Fruit fly (Drosophila melanogaster) whole organism, embryonic: ENCODE data around the gene topi.

Source experiments
- Antp ChIP-seq: fragments of 200-800 bp; sonication (Bioruptor generic); optimal IDR thresholded peaks from 3 replicates; lab custom pipeline; 2016; ENCODE audit warnings: missing biosample characterization, missing genetic modification characterization
- Atf3 ChIP-seq: fragments of 200-800 bp; sonication (Bioruptor generic); optimal IDR thresholded peaks from 3 replicates; lab custom pipeline; 2016; ENCODE audit warnings: missing biosample characterization, missing genetic modification characterization
- Bteb2 ChIP-seq: fragments of 200-800 bp; sonication (Bioruptor generic); optimal IDR thresholded peaks from 2 replicates; lab custom pipeline; 2016; ENCODE audit warnings: missing biosample characterization, missing genetic modification characterization
- CG10462 ChIP-seq: fragments of 200-800 bp; sonication (Bioruptor generic); optimal IDR thresholded peaks from 2 replicates; lab custom pipeline; 2016; ENCODE audit warnings: missing biosample characterization, missing genetic modification characterization
- CG12071 ChIP-seq: fragments of 200-800 bp; sonication (Bioruptor generic); optimal IDR thresholded peaks from 3 replicates; lab custom pipeline; 2018; ENCODE audit warnings: missing biosample characterization, mild to moderate bottlenecking, missing genetic modification characterization
- CG12219 ChIP-seq: fragments of 200-800 bp; sonication (Bioruptor generic); optimal IDR thresholded peaks from 3 replicates; lab custom pipeline; 2018; ENCODE audit warnings: missing biosample characterization, mild to moderate bottlenecking, missing genetic modification characterization
- CG12391 ChIP-seq: fragments of 200-800 bp; sonication (Bioruptor generic); optimal IDR thresholded peaks from 3 replicates; lab custom pipeline; 2018; ENCODE audit warnings: missing biosample characterization, mild to moderate bottlenecking, missing genetic modification characterization, moderate library complexity
- CG14050 ChIP-seq: fragments of 200-800 bp; sonication (Bioruptor generic); IDR thresholded peaks from 3 replicates; pipeline ENCODE4 v1.3.6; 2022; ENCODE audit warnings: missing biosample characterization, missing genetic modification characterization
- CG14667 ChIP-seq: fragments of 200-800 bp; sonication (Bioruptor generic); IDR thresholded peaks from 2 replicates; pipeline ENCODE4 v1.3.6; 2022; ENCODE audit warnings: missing biosample characterization, missing genetic modification characterization
- CG15073 ChIP-seq: fragments of 200-800 bp; sonication (Bioruptor generic); optimal IDR thresholded peaks from 2 replicates; lab custom pipeline; 2016; ENCODE audit warnings: missing biosample characterization, missing genetic modification characterization
- CG1529 ChIP-seq: fragments of 200-800 bp; sonication (Bioruptor generic); optimal IDR thresholded peaks from 3 replicates; lab custom pipeline; 2018; ENCODE audit warnings: missing biosample characterization, missing genetic modification characterization
- CG1647 ChIP-seq: fragments of 200-800 bp; sonication (Bioruptor generic); optimal IDR thresholded peaks from 3 replicates; lab custom pipeline; 2016; ENCODE audit warnings: missing biosample characterization, missing genetic modification characterization
- CG30020 ChIP-seq: fragments of 200-800 bp; optimal IDR thresholded peaks from 2 replicates; lab custom pipeline; 2019; ENCODE audit warnings: missing biosample characterization, mild to moderate bottlenecking, missing genetic modification characterization, moderate library complexity
- CG31365 ChIP-seq: fragments of 200-800 bp; sonication (Bioruptor generic); optimal IDR thresholded peaks from 2 replicates; lab custom pipeline; 2018; ENCODE audit warnings: missing biosample characterization, mild to moderate bottlenecking, missing genetic modification characterization
- CG31441 ChIP-seq: fragments of 200-800 bp; sonication (Bioruptor generic); IDR thresholded peaks from 2 replicates; pipeline ENCODE4 v1.3.6; 2022; ENCODE audit warnings: missing biosample characterization, missing genetic modification characterization
- CG4730 ChIP-seq: fragments of 200-800 bp; sonication (Bioruptor generic); IDR thresholded peaks from 2 replicates; pipeline ENCODE4 v1.3.6; 2022; ENCODE audit warnings: missing biosample characterization, missing genetic modification characterization
- CG6683 ChIP-seq: fragments of 200-800 bp; sonication (Bioruptor generic); optimal IDR thresholded peaks from 2 replicates; lab custom pipeline; 2017; ENCODE audit warnings: missing biosample characterization, mild to moderate bottlenecking, missing genetic modification characterization, missing genetic modification reagents
- CG6791 ChIP-seq: fragments of 200-800 bp; sonication (Bioruptor generic); IDR thresholded peaks from 3 replicates; pipeline ENCODE4 v1.3.6; 2022; ENCODE audit warnings: missing biosample characterization, missing genetic modification characterization; ENCODE audit not compliant: partially characterized antibody
- CG7987 ChIP-seq: fragments of 200-800 bp; sonication (Bioruptor generic); optimal IDR thresholded peaks from 2 replicates; lab custom pipeline; 2018; ENCODE audit warnings: missing biosample characterization, mild to moderate bottlenecking, missing genetic modification characterization, moderate library complexity
- CG9817 ChIP-seq: fragments of 200-800 bp; sonication (Bioruptor generic); optimal IDR thresholded peaks from 2 replicates; lab custom pipeline; 2018; ENCODE audit warnings: missing biosample characterization, mild to moderate bottlenecking, missing genetic modification characterization, moderate library complexity
- Dll ChIP-seq: fragments of 200-800 bp; sonication (Bioruptor generic); IDR thresholded peaks from 4 replicates; pipeline ENCODE4 v1.3.6; 2022; ENCODE audit warnings: missing biosample characterization, missing genetic modification characterization; ENCODE audit not compliant: partially characterized antibody
- E2f2 ChIP-seq: fragments of 200-800 bp; sonication (Bioruptor generic); IDR thresholded peaks from 2 replicates; pipeline ENCODE4 v1.3.6; 2022; ENCODE audit warnings: missing biosample characterization, missing genetic modification characterization
- HHEX ChIP-seq: fragments of 200-800 bp; sonication (Bioruptor generic); optimal IDR thresholded peaks from 3 replicates; lab custom pipeline; 2017; ENCODE audit warnings: missing biosample characterization, mild to moderate bottlenecking, missing genetic modification characterization, missing genetic modification reagents
- Hand ChIP-seq: fragments of 200-800 bp; sonication (Bioruptor generic); optimal IDR thresholded peaks from 2 replicates; lab custom pipeline; 2017; ENCODE audit warnings: mild to moderate bottlenecking, missing biosample characterization, missing genetic modification reagents, missing genetic modification characterization
- MBD-R2 ChIP-seq: fragments of 200-800 bp; sonication (Bioruptor generic); IDR thresholded peaks from 2 replicates; pipeline ENCODE4 v1.3.6; 2022; ENCODE audit warnings: missing biosample characterization, missing genetic modification characterization
- MTF-1 ChIP-seq: fragments of 200-800 bp; sonication (Bioruptor generic); optimal IDR thresholded peaks from 2 replicates; lab custom pipeline; 2018; ENCODE audit warnings: missing biosample characterization, mild to moderate bottlenecking, missing genetic modification characterization, borderline replicate concordance
- Med ChIP-seq: fragments of 200-800 bp; sonication (Bioruptor generic); peaks from one replicate; lab custom pipeline; 2016; ENCODE audit warnings: missing biosample characterization, missing genetic modification characterization, mild to moderate bottlenecking, inconsistent platforms, moderate library complexity
- Mrtf ChIP-seq: fragments of 200-800 bp; sonication (Bioruptor generic); IDR thresholded peaks from 3 replicates; pipeline ENCODE4 v1.3.6; 2022; ENCODE audit warnings: missing biosample characterization, missing genetic modification characterization
- NFAT ChIP-seq: fragments of 200-800 bp; sonication (Bioruptor generic); IDR thresholded peaks from 2 replicates; pipeline ENCODE4 v1.3.6; 2022; ENCODE audit warnings: missing biosample characterization, missing genetic modification characterization
- Nf-YA ChIP-seq: fragments of 200-800 bp; sonication (Bioruptor generic); IDR thresholded peaks from 2 replicates; pipeline ENCODE4 v1.3.6; 2022; ENCODE audit warnings: missing biosample characterization, missing genetic modification characterization
- Opbp ChIP-seq: fragments of 200-800 bp; sonication (Bioruptor generic); IDR thresholded peaks from 3 replicates; pipeline ENCODE4 v1.3.6; 2022; ENCODE audit warnings: missing biosample characterization, missing genetic modification characterization; ENCODE audit not compliant: partially characterized antibody
- Scr ChIP-seq: fragments of 200-800 bp; sonication (Bioruptor generic); IDR thresholded peaks from 2 replicates; pipeline ENCODE4 v1.3.6; 2022; ENCODE audit warnings: missing biosample characterization, missing genetic modification characterization; ENCODE audit not compliant: partially characterized antibody
- Sry-β ChIP-seq: fragments of 200-800 bp; sonication (Bioruptor generic); optimal IDR thresholded peaks from 2 replicates; lab custom pipeline; 2018; ENCODE audit warnings: missing biosample characterization, mild to moderate bottlenecking, missing genetic modification characterization, moderate library complexity
- TFAM ChIP-seq: fragments of 200-800 bp; sonication (Bioruptor generic); optimal IDR thresholded peaks from 2 replicates; lab custom pipeline; 2017; ENCODE audit warnings: missing biosample characterization, missing genetic modification characterization, inconsistent platforms
- aop ChIP-seq: fragments of 200-800 bp; sonication (Bioruptor generic); IDR thresholded peaks from 2 replicates; pipeline ENCODE4 v1.3.6; 2022; ENCODE audit warnings: missing biosample characterization, missing genetic modification characterization
- bab2 ChIP-seq: fragments of 200-800 bp; sonication (Bioruptor generic); optimal IDR thresholded peaks from 2 replicates; lab custom pipeline; 2016; ENCODE audit warnings: missing biosample characterization, missing genetic modification characterization
- bbx ChIP-seq: fragments of 200-800 bp; sonication (Bioruptor generic); IDR thresholded peaks from 2 replicates; pipeline ENCODE4 v1.3.6; 2022; ENCODE audit warnings: missing biosample characterization, missing genetic modification characterization; ENCODE audit not compliant: partially characterized antibody
- ci ChIP-seq: fragments of 200-800 bp; sonication (Bioruptor generic); IDR thresholded peaks from 3 replicates; pipeline ENCODE4 v1.3.6; 2022; ENCODE audit warnings: missing biosample characterization, missing genetic modification characterization
- danr ChIP-seq: fragments of 200-800 bp; sonication (Bioruptor generic); IDR thresholded peaks from 2 replicates; pipeline ENCODE4 v1.3.6; 2022; ENCODE audit warnings: missing biosample characterization, missing genetic modification characterization
- dm ChIP-seq: fragments of 200-800 bp; sonication (Bioruptor generic); optimal IDR thresholded peaks from 3 replicates; lab custom pipeline; 2016; ENCODE audit warnings: missing biosample characterization, missing genetic modification characterization
- fd96Cb ChIP-seq: fragments of 200-800 bp; sonication (Bioruptor generic); optimal IDR thresholded peaks from 2 replicates; lab custom pipeline; 2018; ENCODE audit warnings: missing biosample characterization, mild to moderate bottlenecking, missing genetic modification characterization, moderate library complexity
- jumu ChIP-seq: fragments of 200-800 bp; sonication (Bioruptor generic); optimal IDR thresholded peaks from 3 replicates; lab custom pipeline; 2016; ENCODE audit warnings: missing biosample characterization, missing genetic modification characterization
- kni ChIP-seq: fragments of 200-800 bp; sonication (Bioruptor generic); optimal IDR thresholded peaks from 3 replicates; lab custom pipeline; 2017; ENCODE audit warnings: mild to moderate bottlenecking, missing biosample characterization, missing genetic modification reagents, missing genetic modification characterization
- luna ChIP-seq: fragments of 200-800 bp; sonication (Bioruptor generic); optimal IDR thresholded peaks from 2 replicates; lab custom pipeline; 2016; ENCODE audit warnings: missing biosample characterization, missing genetic modification characterization
- nmo ChIP-seq: fragments of 200-800 bp; sonication (Bioruptor generic); optimal IDR thresholded peaks from 2 replicates; lab custom pipeline; 2018; ENCODE audit warnings: missing biosample characterization, mild to moderate bottlenecking, missing genetic modification characterization, moderate library complexity
- pros ChIP-seq: fragments of 200-800 bp; sonication (Bioruptor generic); optimal IDR thresholded peaks from 3 replicates; lab custom pipeline; 2019; ENCODE audit warnings: missing biosample characterization, mild to moderate bottlenecking, missing genetic modification characterization, moderate library complexity
- sc ChIP-seq, 3 experiments: fragments of >200 bp in 2 of 3; fragments of 200-800 bp in 1 of 3; sonication (Bioruptor generic) in 1 of 3; optimal IDR thresholded peaks; 2 replicates in 2 of 3; 3 replicates in 1 of 3; lab custom pipeline; 2017; ENCODE audit warnings: mild to moderate bottlenecking in 1 of 3, missing biosample characterization in 1 of 3, missing genetic modification characterization in 1 of 3, missing genetic modification reagents in 1 of 3
- seq ChIP-seq: fragments of 200-800 bp; sonication (Bioruptor generic); IDR thresholded peaks from 2 replicates; pipeline ENCODE4 v1.3.6; 2022; ENCODE audit warnings: missing biosample characterization, missing genetic modification characterization
- wek ChIP-seq: fragments of 200-800 bp; sonication (Bioruptor generic); optimal IDR thresholded peaks from 3 replicates; lab custom pipeline; 2018; ENCODE audit warnings: missing biosample characterization, mild to moderate bottlenecking, missing genetic modification characterization, moderate library complexity

The topi gene

dm6 chr3R:9808946-9809545 is 34.1 kb downstream of the topi start, which contains the start of gene FBXO11 (continued):
- TF ChIP-seq CG1529 (GFP tag; lab: Kevin White, UChicago) = no peak
- no peak for TF ChIP-seq dm
- peak; percentile 12 for TF ChIP-seq CG12391
- TF ChIP-seq MTF-1 = no peak
- TF ChIP-seq pros (GFP tag; lab: Kevin White, UChicago) = no peak
- TF ChIP-seq sc (optimal IDR thresholded peaks at IDR 0.05; lab: Kevin White, UChicago) = no peak
- TF ChIP-seq sc (GFP tag; optimal IDR thresholded peaks at IDR 0.05; lab: Kevin White, UChicago) = no peak
- peak; percentile 30 for TF ChIP-seq CG30020 (tag; lab: Kevin White, UChicago)
- no peak for TF ChIP-seq seq (GFP tag; lab: Robert Waterston, UW)
- no peak for TF ChIP-seq danr (GFP tag; lab: Robert Waterston, UW)
- TF ChIP-seq CG14050 = no peak
- TF ChIP-seq Antp (GFP tag; lab: Kevin White, UChicago) = no peak
- no peak; the same call in 3 of the 4 replicates for TF ChIP-seq Dll (GFP tag; lab: Robert Waterston, UW)
- TF ChIP-seq CG6791 (GFP tag; lab: Robert Waterston, UW) = no peak; the same call in 2 of the 3 replicates
- TF ChIP-seq Scr (GFP tag; lab: Robert Waterston, UW) = peak; percentile 58
- TF ChIP-seq NFAT (GFP tag; lab: Robert Waterston, UW) = no peak
- TF ChIP-seq Opbp (GFP tag; lab: Robert Waterston, UW) = 0 out of 3 replicates have a peak, but pooled peaks have one; percentile 34
- TF ChIP-seq jumu (GFP tag; lab: Kevin White, UChicago) = no peak
- peak; percentile 52 for TF ChIP-seq nmo (GFP tag; lab: Kevin White, UChicago)
- TF ChIP-seq CG12219 (GFP tag; lab: Kevin White, UChicago) = no peak
- no peak for TF ChIP-seq CG31365
- TF ChIP-seq ci (GFP tag; lab: Robert Waterston, UW) = peak; percentile 8; the same call in 1 of the 3 replicates
- TF ChIP-seq Hand (GFP tag; lab: Kevin White, UChicago) = no peak
- TF ChIP-seq E2f2 (GFP tag; lab: Robert Waterston, UW) = peak; percentile 95
- no peak for TF ChIP-seq CG9817 (tag; lab: Kevin White, UChicago)
- TF ChIP-seq CG12071 (GFP tag; lab: Kevin White, UChicago) = no peak
- no peak for TF ChIP-seq Sry-β
- TF ChIP-seq CG10462 (GFP tag; lab: Kevin White, UChicago) = no peak
- peak; percentile 80 for TF ChIP-seq Med
- TF ChIP-seq kni = no peak
- no peak for TF ChIP-seq CG6683 (GFP tag; lab: Kevin White, UChicago)
- no peak for TF ChIP-seq Bteb2 (GFP tag; lab: Kevin White, UChicago)
- TF ChIP-seq bbx = peak; percentile 22; the same call in 1 of the 2 replicates
- no peak for TF ChIP-seq fd96Cb (tag; lab: Kevin White, UChicago)
- no peak for TF ChIP-seq luna (GFP tag; lab: Kevin White, UChicago)
- TF ChIP-seq CG7987 (GFP tag; lab: Kevin White, UChicago) = peak; percentile 12
- TF ChIP-seq bab2 (GFP tag; lab: Kevin White, UChicago) = no peak
- no peak for TF ChIP-seq HHEX (GFP tag; lab: Kevin White, UChicago)
- peak; percentile 23 for TF ChIP-seq wek (GFP tag; lab: Kevin White, UChicago)
- no peak for TF ChIP-seq CG15073 (GFP tag; lab: Kevin White, UChicago)
- no peak for TF ChIP-seq aop
- no peak for TF ChIP-seq CG1647 (GFP tag; lab: Kevin White, UChicago)
- no peak for TF ChIP-seq Mrtf (GFP tag; lab: Robert Waterston, UW)
- peak; percentile 59 for TF ChIP-seq MBD-R2 (GFP tag; lab: Robert Waterston, UW)
- no peak for TF ChIP-seq Atf3 (GFP tag; lab: Kevin White, UChicago)
- no peak for TF ChIP-seq Nf-YA (GFP tag; lab: Robert Waterston, UW)
- 0 out of 2 replicates have a peak, but pooled peaks have one; percentile 40 for TF ChIP-seq CG31441
- no peak for TF ChIP-seq CG14667 (GFP tag; lab: Robert Waterston, UW)
- no peak for TF ChIP-seq TFAM
- no peak for TF ChIP-seq CG4730 (GFP tag; lab: Robert Waterston, UW)
